Worm (Caenorhabditis elegans) whole organism, L3 larva: ENCODE data around the gene ctsa-1.1.

Source experiments
- ama-1 ChIP-seq: fragments of 150-350 bp; optimal IDR thresholded peaks from 2 replicates; lab custom pipeline; 2018
- ceh-16 ChIP-seq: sonication (generic microtip); optimal IDR thresholded peaks from 2 replicates; lab custom pipeline; 2017; ENCODE audit warnings: missing biosample characterization, missing genetic modification characterization
- ceh-28 ChIP-seq: fragments of 150-350 bp; optimal IDR thresholded peaks from 2 replicates; lab custom pipeline; 2014; ENCODE audit warnings: missing biosample characterization, missing genetic modification reagents, missing genetic modification characterization
- egl-27 ChIP-seq: sonication (generic microtip); optimal IDR thresholded peaks from 4 replicates; lab custom pipeline; 2017; ENCODE audit warnings: missing biosample characterization, missing genetic modification reagents, missing genetic modification characterization
- egl-5 ChIP-seq: fragments of 150-350 bp; optimal IDR thresholded peaks from 2 replicates; lab custom pipeline; 2017; ENCODE audit warnings: missing biosample characterization, missing genetic modification reagents, missing genetic modification characterization, inconsistent platforms
- elt-1 ChIP-seq: fragments of 150-350 bp; optimal IDR thresholded peaks from 2 replicates; lab custom pipeline; 2014; ENCODE audit warnings: missing biosample characterization, missing genetic modification characterization
- elt-2 ChIP-seq: sonication (generic microtip); optimal IDR thresholded peaks from 2 replicates; lab custom pipeline; 2016; ENCODE audit warnings: missing genetic modification reagents, mild to moderate bottlenecking, missing genetic modification characterization, missing compliant biosample characterization
- elt-3 ChIP-seq, 3 experiments: fragments of 150-350 bp in 1 of 3; sonication (generic microtip) in 2 of 3; optimal IDR thresholded peaks; 2 replicates in 2 of 3; 4 replicates in 1 of 3; lab custom pipeline; 2014 to 2017; ENCODE audit warnings: missing biosample characterization in 3 of 3, missing genetic modification characterization in 3 of 3
- fkh-10 ChIP-seq: sonication (generic microtip); optimal IDR thresholded peaks from 2 replicates; lab custom pipeline; 2017; ENCODE audit warnings: missing biosample characterization, missing genetic modification reagents, missing genetic modification characterization
- fos-1 ChIP-seq: fragments of 150-350 bp; optimal IDR thresholded peaks from 2 replicates; lab custom pipeline; 2014; ENCODE audit warnings: missing biosample characterization, missing genetic modification characterization
- hmg-11 ChIP-seq: sonication (generic microtip); optimal IDR thresholded peaks from 2 replicates; lab custom pipeline; 2016; ENCODE audit warnings: missing genetic modification characterization, missing compliant biosample characterization
- jun-1 ChIP-seq: fragments of 150-350 bp; optimal IDR thresholded peaks from 2 replicates; lab custom pipeline; 2014; ENCODE audit warnings: missing biosample characterization, missing genetic modification reagents, missing genetic modification characterization
- lin-39 ChIP-seq: fragments of 150-350 bp; optimal IDR thresholded peaks from 2 replicates; lab custom pipeline; 2018; ENCODE audit warnings: missing biosample characterization, missing genetic modification reagents, missing genetic modification characterization
- mdl-1 ChIP-seq: fragments of 150-350 bp; optimal IDR thresholded peaks from 2 replicates; lab custom pipeline; 2014; ENCODE audit warnings: missing biosample characterization, missing genetic modification characterization
- mml-1 ChIP-seq: fragments of 150-350 bp; sonication (generic microtip); optimal IDR thresholded peaks from 3 replicates; lab custom pipeline; 2014; ENCODE audit warnings: missing biosample characterization, missing genetic modification characterization
- nfya-1 ChIP-seq: sonication (generic microtip); optimal IDR thresholded peaks from 2 replicates; lab custom pipeline; 2017; ENCODE audit warnings: missing genetic modification characterization, mild to moderate bottlenecking, missing compliant biosample characterization, antibody characterized with exemption, moderate library complexity; ENCODE audit not compliant: insufficient read depth
- nhr-11 ChIP-seq: fragments of 150-350 bp; optimal IDR thresholded peaks from 2 replicates; lab custom pipeline; 2014; ENCODE audit warnings: missing biosample characterization, missing genetic modification characterization
- nhr-23 ChIP-seq: fragments of 150-350 bp; optimal IDR thresholded peaks from 2 replicates; lab custom pipeline; 2014; ENCODE audit warnings: missing biosample characterization, missing genetic modification reagents, missing genetic modification characterization
- nhr-25 ChIP-seq: sonication (generic microtip); optimal IDR thresholded peaks from 2 replicates; lab custom pipeline; 2017; ENCODE audit warnings: missing biosample characterization, missing genetic modification characterization
- nhr-28 ChIP-seq: fragments of 150-350 bp; optimal IDR thresholded peaks from 2 replicates; lab custom pipeline; 2014; ENCODE audit warnings: missing biosample characterization, missing genetic modification characterization
- nhr-43 ChIP-seq: sonication (generic microtip); optimal IDR thresholded peaks from 2 replicates; lab custom pipeline; 2016; ENCODE audit warnings: mild to moderate bottlenecking, missing genetic modification characterization, missing compliant biosample characterization; ENCODE audit not compliant: poor library complexity, severe bottlenecking
- nhr-67 ChIP-seq: fragments of 150-350 bp; optimal IDR thresholded peaks from 2 replicates; lab custom pipeline; 2014; ENCODE audit warnings: missing biosample characterization, missing genetic modification characterization
- pha-4 ChIP-seq: fragments of 150-350 bp; optimal IDR thresholded peaks from 2 replicates; lab custom pipeline; 2014; ENCODE audit warnings: missing biosample characterization, missing genetic modification reagents, missing genetic modification characterization
- pqm-1 ChIP-seq: fragments of 150-350 bp; optimal IDR thresholded peaks from 2 replicates; lab custom pipeline; 2017; ENCODE audit warnings: missing biosample characterization, missing genetic modification characterization, inconsistent platforms
- skn-1 ChIP-seq: fragments of 150-350 bp; optimal IDR thresholded peaks from 2 replicates; lab custom pipeline; 2014; ENCODE audit warnings: missing biosample characterization, missing genetic modification characterization
- snpc-4 ChIP-seq: fragments of 150-350 bp; optimal IDR thresholded peaks from 2 replicates; lab custom pipeline; 2014; ENCODE audit warnings: missing biosample characterization, missing genetic modification characterization
- tbx-2 ChIP-seq: sonication (generic microtip); optimal IDR thresholded peaks from 2 replicates; lab custom pipeline; 2016; ENCODE audit warnings: mild to moderate bottlenecking, missing genetic modification characterization, missing compliant biosample characterization
- unc-62 ChIP-seq: fragments of 150-350 bp; sonication (generic microtip); optimal IDR thresholded peaks from 4 replicates; lab custom pipeline; 2014; ENCODE audit warnings: missing biosample characterization, missing genetic modification reagents, missing genetic modification characterization
- ztf-4 ChIP-seq: fragments of 150-350 bp; optimal IDR thresholded peaks from 2 replicates; lab custom pipeline; 2014; ENCODE audit warnings: missing biosample characterization, missing genetic modification characterization

ctsa-1.1 gene

DNA sequence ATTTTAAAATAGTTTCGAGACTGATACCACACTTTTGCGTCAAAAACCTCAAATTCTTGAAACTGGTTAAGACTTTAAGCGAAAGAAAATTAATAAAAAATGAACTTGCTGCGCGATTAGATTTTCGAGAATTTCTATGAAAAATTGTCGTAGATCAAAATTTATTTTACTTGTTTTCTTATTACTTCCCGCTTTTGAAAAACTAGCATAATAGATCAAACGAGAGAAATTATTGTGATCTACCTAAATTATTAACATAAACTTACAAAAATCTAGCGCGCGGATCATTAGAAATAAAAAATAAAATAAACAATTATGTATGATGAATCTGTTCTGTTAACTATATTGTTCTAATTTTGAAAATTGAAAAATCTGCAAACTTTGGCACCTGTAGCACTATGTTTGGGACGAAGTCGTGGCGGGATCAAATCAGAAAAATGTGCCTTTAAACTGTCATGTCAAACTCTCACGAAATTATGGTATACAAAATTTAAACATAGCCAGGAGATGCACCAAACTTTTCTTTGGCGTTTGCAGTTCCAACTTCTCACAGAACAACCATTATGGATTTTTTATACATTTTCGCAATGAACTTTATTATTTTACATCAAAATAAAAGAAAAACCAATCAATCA is 10.6 kb upstream of the ctsa-1.1 start:
- peak; percentile 37 for TF ChIP-seq elt-2 (tag; lab: Kevin White, UChicago)
- peak; percentile 72 for TF ChIP-seq ama-1
- no peak for TF ChIP-seq pqm-1
- no peak for TF ChIP-seq mml-1
- no peak for TF ChIP-seq mdl-1 (tag; lab: Kevin White, UChicago)
- no peak for TF ChIP-seq egl-5 (tag; lab: Kevin White, UChicago)

DNA sequence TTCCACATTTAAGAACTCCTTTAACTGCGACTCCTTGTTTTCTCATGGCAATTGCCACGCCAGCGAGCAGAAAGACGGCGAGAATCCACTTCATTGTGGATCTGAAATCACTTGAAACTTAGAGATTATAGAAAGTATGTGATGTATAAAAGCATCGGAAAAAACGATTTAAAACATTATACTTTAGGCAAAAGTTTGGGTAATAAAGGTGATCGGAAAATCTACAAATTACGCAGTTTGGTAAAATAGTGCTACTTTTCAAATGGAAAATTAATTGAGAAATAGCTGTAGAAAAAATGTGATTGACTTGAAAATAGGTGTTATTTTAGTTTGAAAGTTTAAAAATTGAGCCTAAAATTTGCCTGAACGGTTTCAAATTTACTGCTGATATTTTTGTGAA is 9.7 kb upstream of the ctsa-1.1 start, which contains the start of gene ttr-41:
ttr-41 (minus strand) TSS at position 101 of the 400 bp plus-strand sequence.
- TF ChIP-seq nhr-67 (tag; lab: Kevin White, UChicago) (no peak), jun-1 (tag; lab: Kevin White, UChicago) (no peak), ztf-4 (tag; lab: Kevin White, UChicago) (no peak), fkh-10 (no peak), pqm-1 (no peak), snpc-4 (tag; lab: Kevin White, UChicago) (no peak), nhr-11 (tag; lab: Kevin White, UChicago) (no peak), nfya-1 (tag; lab: Kevin White, UChicago) (no peak), ceh-28 (tag; lab: Kevin White, UChicago) (no peak), nhr-25 (tag; lab: Kevin White, UChicago) (no peak), fos-1 (tag; lab: Kevin White, UChicago) (no peak), ceh-16 (tag; lab: Kevin White, UChicago) (no peak), ama-1 (no peak), nhr-28 (tag; lab: Kevin White, UChicago) (no peak)

DNA sequence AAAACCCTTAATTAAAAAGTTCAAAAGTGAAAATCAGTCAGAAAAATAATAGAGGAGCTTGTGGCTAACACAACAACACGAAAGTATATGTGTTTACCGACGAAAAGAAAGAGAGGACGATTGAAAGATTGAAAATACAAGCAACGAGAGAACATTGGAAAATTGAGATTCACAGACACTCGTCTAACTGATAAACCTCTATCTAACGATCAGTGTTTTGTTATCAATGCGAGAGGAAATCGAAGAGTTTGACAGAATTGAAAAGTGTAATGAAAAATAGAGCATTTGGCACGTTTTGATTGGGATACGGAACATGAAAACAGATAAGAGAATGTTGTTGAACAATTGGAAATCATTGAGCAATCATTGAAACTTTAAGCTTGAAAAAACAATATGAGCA is 8.8 kb upstream of the ctsa-1.1 start:
- TF ChIP-seq egl-5 (tag; lab: Kevin White, UChicago): peak; percentile 44
- TF ChIP-seq elt-2 (tag; lab: Kevin White, UChicago): peak; percentile 100
- TF ChIP-seq nfya-1 (tag; lab: Kevin White, UChicago): peak; percentile 42
- no peak for TF ChIP-seq egl-27 (tag; lab: Kevin White, UChicago)
- TF ChIP-seq skn-1: peak; percentile 23
- peak; percentile 98 for TF ChIP-seq pqm-1
- TF ChIP-seq jun-1 (tag; lab: Kevin White, UChicago): peak; percentile 70
- no peak for TF ChIP-seq ceh-28 (tag; lab: Kevin White, UChicago)
- TF ChIP-seq pha-4: peak; percentile 59
- TF ChIP-seq elt-3 (tag; optimal IDR thresholded peaks at IDR 0.05; lab: Kevin White, UChicago): peak in 1 of 3 experiments; percentile 37
- TF ChIP-seq elt-1: no peak

DNA sequence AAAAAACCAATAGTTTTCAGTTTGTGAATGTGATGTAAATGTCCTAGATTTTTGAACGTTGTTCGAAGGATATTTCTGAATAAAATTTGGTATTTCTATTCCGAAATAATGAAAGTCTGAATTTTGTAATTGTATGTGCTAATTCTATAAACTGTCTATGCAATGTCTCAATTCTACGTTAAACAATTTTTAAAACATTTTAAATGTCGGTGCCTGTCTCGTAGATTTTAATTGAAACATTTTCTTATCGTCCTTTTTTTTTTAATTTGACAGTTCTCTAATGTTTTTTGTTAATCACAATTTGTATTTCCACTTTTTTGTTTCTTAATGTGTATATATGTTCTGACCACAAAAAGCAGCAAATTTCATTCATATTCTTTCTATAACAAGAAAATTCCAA is 7.7 kb upstream of the ctsa-1.1 start, which contains the start of gene F41C3.7:
F41C3.7 (plus strand) TSS at position 301 of the 400 bp plus-strand sequence.
- no peak for TF ChIP-seq nhr-43 (tag; lab: Kevin White, UChicago)
- TF ChIP-seq fkh-10: no peak
- no peak for TF ChIP-seq pqm-1
- TF ChIP-seq ztf-4 (tag; lab: Kevin White, UChicago): no peak

DNA sequence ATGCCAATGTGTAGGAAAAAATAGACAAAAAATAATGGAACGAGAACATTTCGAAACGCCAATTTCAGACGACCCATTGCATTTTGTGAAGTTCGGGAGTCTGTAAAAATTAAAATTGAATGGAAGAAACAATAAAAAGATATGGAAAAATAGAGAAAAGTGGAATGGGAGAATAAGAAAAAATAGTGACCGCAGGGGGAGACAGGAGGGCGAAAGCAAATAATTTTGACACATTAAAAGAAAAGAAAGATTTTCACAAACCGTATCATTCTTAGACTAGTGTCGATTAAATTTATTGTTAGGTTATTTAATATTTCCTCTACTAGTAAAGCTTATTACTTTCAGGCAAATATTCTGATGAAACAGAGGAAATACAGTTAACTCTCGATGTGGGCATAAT is 3.6 kb upstream of the ctsa-1.1 start, which contains the start of gene F41C3.11:
F41C3.11 (minus strand) TSS at position 101 of the 400 bp plus-strand sequence.
- TF ChIP-seq nhr-25 (tag; lab: Kevin White, UChicago) (no peak), hmg-11 (tag; lab: Kevin White, UChicago) (no peak)
- TF ChIP-seq, all 47 proteins: peak for 0

DNA sequence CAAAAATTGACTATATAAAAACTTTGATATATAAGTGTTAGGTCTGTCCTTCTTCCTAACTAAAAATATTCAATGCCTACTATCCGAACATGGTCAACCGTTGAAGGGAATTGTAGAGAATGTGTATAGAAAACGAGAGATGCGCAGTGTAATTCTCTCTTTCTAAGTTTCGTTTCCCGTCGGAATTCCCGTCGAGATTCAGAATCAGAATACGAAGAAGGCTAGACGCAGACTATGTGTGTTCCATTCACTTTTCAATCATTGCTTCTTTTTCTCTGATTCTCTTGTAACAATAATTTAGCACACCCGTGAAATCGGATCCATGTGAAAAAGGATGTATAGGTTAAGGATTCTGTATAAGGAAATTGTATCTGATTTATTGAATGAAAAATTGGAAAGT is 3.0 kb upstream of the ctsa-1.1 start:
- TF ChIP-seq tbx-2 (tag; lab: Kevin White, UChicago) (no peak), lin-39 (tag; lab: Kevin White, UChicago) (no peak), ama-1 (no peak), unc-62 (GFP tag; lab: Kevin White, UChicago) (no peak), nhr-23 (tag; lab: Kevin White, UChicago) (peak; percentile 35), nhr-25 (tag; lab: Kevin White, UChicago) (peak; percentile 56), nhr-67 (tag; lab: Kevin White, UChicago) (no peak), hmg-11 (tag; lab: Kevin White, UChicago) (no peak)
